Fruit fly (Drosophila melanogaster) whole organism, pupa: ENCODE results near the gene RpS25.

Experiments used
- CG10348 ChIP-seq: fragments of 200-800 bp; sonication (Bioruptor generic); IDR thresholded peaks from 2 replicates; pipeline ENCODE4 v1.3.6; 2022; ENCODE audit warnings: missing biosample characterization, missing genetic modification characterization
- CG12605 ChIP-seq: fragments of 200-800 bp; sonication (Bioruptor generic); IDR thresholded peaks from 2 replicates; pipeline ENCODE4 v1.3.6; 2022; ENCODE audit warnings: missing biosample characterization, missing genetic modification characterization
- CG14655 ChIP-seq: fragments of 200-800 bp; sonication (Bioruptor generic); optimal IDR thresholded peaks from 3 replicates; lab custom pipeline; 2017; ENCODE audit warnings: mild to moderate bottlenecking, missing biosample characterization, missing genetic modification reagents, missing genetic modification characterization
- CG15710 ChIP-seq: fragments of 200-800 bp; sonication (Bioruptor generic); optimal IDR thresholded peaks from 2 replicates; lab custom pipeline; 2018; ENCODE audit warnings: missing biosample characterization, mild to moderate bottlenecking, missing genetic modification characterization, moderate library complexity
- CG4496 ChIP-seq: fragments of 200-800 bp; sonication (Bioruptor generic); IDR thresholded peaks from 3 replicates; pipeline ENCODE4 v1.3.6; 2022; ENCODE audit warnings: missing biosample characterization, missing genetic modification characterization
- D1 ChIP-seq: fragments of 200-800 bp; sonication (Bioruptor generic); optimal IDR thresholded peaks from 2 replicates; lab custom pipeline; 2018; ENCODE audit warnings: missing biosample characterization, mild to moderate bottlenecking, missing genetic modification characterization, moderate library complexity
- Pif1A ChIP-seq: fragments of 200-800 bp; sonication (Bioruptor generic); optimal IDR thresholded peaks from 3 replicates; lab custom pipeline; 2016; ENCODE audit warnings: missing biosample characterization, missing genetic modification characterization
- Pif1B ChIP-seq: fragments of 200-800 bp; sonication (Bioruptor generic); optimal IDR thresholded peaks from 3 replicates; lab custom pipeline; 2016; ENCODE audit warnings: missing biosample characterization, missing genetic modification characterization
- Snoo ChIP-seq: fragments of 200-800 bp; sonication (Bioruptor generic); optimal IDR thresholded peaks from 3 replicates; lab custom pipeline; 2017; ENCODE audit warnings: missing biosample characterization, mild to moderate bottlenecking, missing genetic modification characterization, inconsistent platforms
- fd96Ca ChIP-seq: fragments of 200-800 bp; sonication (Bioruptor generic); IDR thresholded peaks from 3 replicates; pipeline ENCODE4 v1.3.6; 2022; ENCODE audit warnings: missing biosample characterization, missing genetic modification characterization
- gl ChIP-seq: fragments of 200-800 bp; sonication (Bioruptor generic); optimal IDR thresholded peaks from 2 replicates; lab custom pipeline; 2018; ENCODE audit warnings: missing biosample characterization, mild to moderate bottlenecking, missing genetic modification characterization
- rn ChIP-seq: fragments of 200-800 bp; sonication (Bioruptor generic); IDR thresholded peaks from 2 replicates; pipeline ENCODE4 v1.3.6; 2022; ENCODE audit warnings: missing biosample characterization, missing genetic modification characterization

DNA sequence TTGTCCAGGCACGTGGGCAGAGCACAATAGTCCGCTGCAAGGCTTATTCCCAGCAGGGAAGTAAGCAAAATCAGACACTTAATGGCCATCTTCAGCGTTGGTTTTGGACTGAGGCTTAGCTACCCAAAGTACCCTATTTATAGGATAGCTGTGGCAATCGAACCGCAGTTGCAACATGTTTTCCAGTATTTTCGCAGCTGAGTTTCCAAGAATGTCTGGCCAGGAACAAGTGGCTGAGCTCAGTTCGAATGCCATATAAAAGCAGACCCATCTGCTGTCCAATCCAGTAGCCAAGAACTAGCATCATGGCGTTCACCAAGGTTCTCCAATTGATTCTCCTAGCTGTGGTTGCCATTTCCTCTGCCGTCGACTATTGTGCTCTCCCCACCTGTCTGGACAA, 24.8 kb upstream of the RpS25 start, which contains the start of the genes scpr-B and scpr-A:
- TF ChIP-seq CG4496 (GFP tag; lab: Robert Waterston, UW) (no peak), Pif1B (GFP tag; lab: Kevin White, UChicago) (no peak), Snoo (tag; lab: Kevin White, UChicago) (no peak), D1 (tag; lab: Kevin White, UChicago) (no peak), fd96Ca (GFP tag; lab: Robert Waterston, UW) (no peak), CG10348 (no peak), CG15710 (tag; lab: Kevin White, UChicago) (no peak), CG14655 (no peak), gl (tag; lab: Kevin White, UChicago) (no peak), CG12605 (no peak), Pif1A (GFP tag; lab: Kevin White, UChicago) (no peak), rn (GFP tag; lab: Robert Waterston, UW) (no peak)
